Worm (Caenorhabditis elegans) whole organism, L4/young adult: Measurements from ENCODE around the gene gpa-3.

Experiments
- W03F9.2 ChIP-seq: fragments of 150-350 bp; optimal IDR thresholded peaks from 2 replicates; lab custom pipeline; 2014; ENCODE audit warnings: missing biosample characterization, missing genetic modification characterization
- dao-5 ChIP-seq: sonication (generic microtip); optimal IDR thresholded peaks from 2 replicates; lab custom pipeline; 2016; ENCODE audit warnings: missing genotype, missing genetic modification characterization, moderate library complexity, missing compliant biosample characterization
- him-1 ChIP-seq: sonication (generic microtip); optimal IDR thresholded peaks from 2 replicates; lab custom pipeline; 2016; ENCODE audit warnings: missing genotype, missing genetic modification reagents, missing genetic modification characterization, missing compliant biosample characterization

DNA sequence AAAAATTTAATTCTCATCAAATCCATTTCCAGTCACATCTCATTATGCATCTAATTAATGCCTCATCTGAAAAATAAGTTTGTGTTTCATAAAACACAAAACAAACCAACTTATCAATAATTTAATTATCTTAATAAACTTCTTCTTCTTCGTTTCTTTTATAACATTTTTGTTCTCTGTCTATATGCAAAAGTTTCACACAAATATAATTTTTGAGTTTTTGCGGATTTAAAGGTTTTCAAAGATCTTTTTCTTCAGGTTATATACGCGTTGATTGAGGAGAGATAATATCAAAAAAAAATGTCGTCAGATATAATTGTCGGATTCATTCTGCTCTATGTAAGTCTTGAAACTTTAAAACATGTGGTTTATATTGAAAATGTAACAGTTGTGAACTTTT is 9.9 kb downstream of the gpa-3 start, which contains the start of gene srx-47:
- no peak for TF ChIP-seq dao-5 (tag; lab: Kevin White, UChicago)
- TF ChIP-seq W03F9.2, result no peak
- no peak for TF ChIP-seq him-1 (tag; lab: Kevin White, UChicago)
